Worm (Caenorhabditis elegans): ENCODE results near the gene F25H9.7.

The F25H9.7 gene

DNA sequence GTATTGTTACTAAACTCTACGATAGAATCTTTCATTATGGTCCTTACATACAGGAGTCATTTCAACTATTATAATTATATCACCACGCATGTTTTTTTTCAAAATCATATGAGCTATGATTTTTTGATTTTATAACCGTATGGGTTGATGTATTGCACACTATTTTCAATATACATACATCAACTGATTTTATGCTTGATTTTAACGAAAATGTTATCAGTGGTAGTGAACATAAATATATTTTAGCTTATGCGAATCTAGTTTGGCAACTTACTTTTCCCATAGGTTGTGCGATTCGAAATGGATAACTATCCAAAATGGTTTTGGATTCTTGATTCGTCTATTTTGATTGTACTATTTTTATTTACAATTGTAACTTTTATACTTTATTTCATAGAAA, 44.6 kb upstream of the F25H9.7 start, which contains the start of gene srv-10:
srv-10 (plus strand) TSS at position 301 of the 400 bp plus-strand sequence.
- TF ChIP-seq ceh-34 (tag; optimal IDR thresholded peaks at IDR 0.05) (no peak), tbx-7 (tag; optimal IDR thresholded peaks at IDR 0.05) (no peak), ceh-30 (tag; optimal IDR thresholded peaks at IDR 0.05) (no peak), nhr-232 (tag; optimal IDR thresholded peaks at IDR 0.05) (no peak), ama-1 (optimal IDR thresholded peaks at IDR 0.05) (no peak), lim-6 (tag; optimal IDR thresholded peaks at IDR 0.05) (no peak), hlh-15 (tag; optimal IDR thresholded peaks at IDR 0.05) (no peak), dve-1 (tag; optimal IDR thresholded peaks at IDR 0.05) (no peak), syd-9 (tag; optimal IDR thresholded peaks at IDR 0.05) (no peak), pat-9 (tag; optimal IDR thresholded peaks at IDR 0.05) (no peak), pag-3 (tag; optimal IDR thresholded peaks at IDR 0.05; ENCODE audit: borderline replicate concordance) (no peak), fax-1 (tag; optimal IDR thresholded peaks at IDR 0.05) (no peak), ceh-24 (tag; optimal IDR thresholded peaks at IDR 0.05) (no peak), unc-86 (tag; optimal IDR thresholded peaks at IDR 0.05) (no peak)

ce11 chrV:13426764-13427163, 41.4 kb upstream of the F25H9.7 start, which contains the start of gene srd-18:
Gene srd-18, minus strand, starts transcription at chrV:13426864.
- TF ChIP-seq lin-11 (tag; optimal IDR thresholded peaks at IDR 0.05) (no peak), madf-2 (tag; optimal IDR thresholded peaks at IDR 0.05) (no peak), pha-2 (tag; optimal IDR thresholded peaks at IDR 0.05) (no peak), K09A11.1 (tag; optimal IDR thresholded peaks at IDR 0.05; ENCODE audit: insufficient read depth) (no peak), ceh-14 (tag; optimal IDR thresholded peaks at IDR 0.05) (no peak), fkh-10 (GFP tag; optimal IDR thresholded peaks at IDR 0.05) (no peak), fax-1 (tag; optimal IDR thresholded peaks at IDR 0.05) (no peak), lim-6 (tag; optimal IDR thresholded peaks at IDR 0.05) (no peak), ceh-22 (tag; optimal IDR thresholded peaks at IDR 0.05) (no peak), ceh-31 (tag; optimal IDR thresholded peaks at IDR 0.05) (no peak), ceh-30 (tag; optimal IDR thresholded peaks at IDR 0.05) (no peak), pag-3 (tag; optimal IDR thresholded peaks at IDR 0.05; ENCODE audit: borderline replicate concordance) (no peak), eyg-1 (tag; optimal IDR thresholded peaks at IDR 0.05) (no peak)

DNA sequence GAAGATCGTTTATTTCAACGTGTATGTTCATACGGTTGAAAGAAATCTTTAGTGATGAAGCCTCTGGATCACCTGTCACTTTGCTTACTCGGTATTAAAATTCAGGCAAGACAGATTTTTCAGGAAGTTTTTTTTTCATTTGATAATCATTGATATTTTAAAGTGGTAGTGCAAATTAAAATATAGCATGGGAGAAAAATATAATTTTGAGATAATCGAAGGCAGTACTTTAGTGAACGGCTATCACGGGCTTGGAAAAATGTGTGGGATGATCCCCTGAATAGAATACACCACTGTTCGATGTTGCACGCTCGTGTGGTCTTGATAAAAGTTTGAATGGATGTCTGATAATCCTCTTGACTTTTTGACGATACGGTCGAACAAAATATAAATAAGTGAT, 40.8 kb upstream of the F25H9.7 start:
- TF ChIP-seq elt-2 (tag; optimal IDR thresholded peaks at IDR 0.05) (no peak), C38D4.7 (GFP tag; optimal IDR thresholded peaks at IDR 0.05) (no peak), ets-4 (tag; optimal IDR thresholded peaks at IDR 0.05) (no peak), pha-2 (tag; optimal IDR thresholded peaks at IDR 0.05) (no peak), unc-55 (GFP tag; optimal IDR thresholded peaks at IDR 0.05) (no peak), ceh-19 (GFP tag; optimal IDR thresholded peaks at IDR 0.05) (no peak), ceh-48 (tag; optimal IDR thresholded peaks at IDR 0.05) (no peak), gmeb-2 (tag; optimal IDR thresholded peaks at IDR 0.05) (no peak), rnt-1 (tag; optimal IDR thresholded peaks at IDR 0.05) (no peak), ceh-24 (tag; optimal IDR thresholded peaks at IDR 0.05) (no peak), ceh-30 (tag; optimal IDR thresholded peaks at IDR 0.05) (no peak), fkh-10 (GFP tag; optimal IDR thresholded peaks at IDR 0.05) (no peak), ceh-34 (tag; optimal IDR thresholded peaks at IDR 0.05) (no peak), hlh-8 (tag; optimal IDR thresholded peaks at IDR 0.05) (no peak), ceh-2 (tag; optimal IDR thresholded peaks at IDR 0.05) (no peak), unc-42 (tag; optimal IDR thresholded peaks at IDR 0.05) (no peak), ztf-16 (tag; optimal IDR thresholded peaks at IDR 0.05) (no peak)

DNA sequence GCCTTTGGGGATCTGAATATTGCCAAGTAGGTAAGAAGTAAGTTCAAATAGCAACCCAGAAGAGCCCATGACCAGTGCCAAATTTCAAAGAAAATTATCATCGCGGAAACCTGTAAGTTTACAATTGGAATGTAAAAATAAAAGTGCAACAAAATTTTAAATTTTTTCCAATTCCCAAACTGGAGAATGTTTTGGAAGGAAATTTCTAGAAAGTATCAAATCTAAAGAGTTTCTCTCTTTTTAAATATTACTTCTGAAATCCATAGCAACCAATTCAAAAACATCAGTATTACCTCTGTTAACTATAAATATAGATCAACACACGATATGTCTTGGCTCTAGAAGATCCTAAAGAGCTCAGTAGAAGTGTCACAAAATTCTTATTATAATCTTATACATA, 39.5 kb upstream of the F25H9.7 start, which contains the start of gene srd-19:
srd-19 (minus strand) TSS at position 101 of the 400 bp plus-strand sequence.
- TF ChIP-seq Y22D7AL.16 (tag; optimal IDR thresholded peaks at IDR 0.05) (no peak), C08G9.2 (tag; optimal IDR thresholded peaks at IDR 0.05) (no peak), unc-86 (tag; optimal IDR thresholded peaks at IDR 0.05) (no peak), ceh-22 (tag; optimal IDR thresholded peaks at IDR 0.05) (no peak), nhr-232 (tag; optimal IDR thresholded peaks at IDR 0.05) (no peak), ceh-30 (tag; optimal IDR thresholded peaks at IDR 0.05) (no peak), ceh-2 (tag; optimal IDR thresholded peaks at IDR 0.05) (no peak), pag-3 (tag; optimal IDR thresholded peaks at IDR 0.05; ENCODE audit: borderline replicate concordance) (no peak), ceh-34 (tag; optimal IDR thresholded peaks at IDR 0.05) (no peak)

All from whole organism, late embryonic.